Worm (Caenorhabditis elegans) whole organism, L3 larva: Measurements from ENCODE around the gene Y49F6B.9.

Source experiments
- R02D3.7 ChIP-seq: fragments of 150-350 bp; optimal IDR thresholded peaks from 2 replicates; lab custom pipeline; 2014; ENCODE audit warnings: missing biosample characterization, missing genetic modification characterization
- ZK546.5 ChIP-seq: sonication (generic microtip); optimal IDR thresholded peaks from 2 replicates; lab custom pipeline; 2017; ENCODE audit warnings: missing biosample characterization, missing genetic modification characterization
- aly-2 ChIP-seq: fragments of 150-350 bp; optimal IDR thresholded peaks from 2 replicates; lab custom pipeline; 2014; ENCODE audit warnings: missing biosample characterization, missing genetic modification characterization
- ama-1 ChIP-seq: fragments of 150-350 bp; optimal IDR thresholded peaks from 2 replicates; lab custom pipeline; 2018
- ceh-16 ChIP-seq: sonication (generic microtip); optimal IDR thresholded peaks from 2 replicates; lab custom pipeline; 2017; ENCODE audit warnings: missing biosample characterization, missing genetic modification characterization
- ceh-28 ChIP-seq: fragments of 150-350 bp; optimal IDR thresholded peaks from 2 replicates; lab custom pipeline; 2014; ENCODE audit warnings: missing biosample characterization, missing genetic modification reagents, missing genetic modification characterization
- ceh-82 ChIP-seq: fragments of 150-350 bp; optimal IDR thresholded peaks from 2 replicates; lab custom pipeline; 2014; ENCODE audit warnings: missing biosample characterization, missing genetic modification characterization
- ceh-9 ChIP-seq: sonication (generic microtip); optimal IDR thresholded peaks from 2 replicates; lab custom pipeline; 2018; ENCODE audit warnings: missing biosample characterization, missing genetic modification characterization
- daf-12 ChIP-seq: fragments of 150-350 bp; optimal IDR thresholded peaks from 2 replicates; lab custom pipeline; 2014; ENCODE audit warnings: missing biosample characterization, missing genetic modification reagents, missing genetic modification characterization
- egl-27 ChIP-seq: sonication (generic microtip); optimal IDR thresholded peaks from 4 replicates; lab custom pipeline; 2017; ENCODE audit warnings: missing biosample characterization, missing genetic modification reagents, missing genetic modification characterization
- egl-5 ChIP-seq: fragments of 150-350 bp; optimal IDR thresholded peaks from 2 replicates; lab custom pipeline; 2017; ENCODE audit warnings: missing biosample characterization, missing genetic modification reagents, missing genetic modification characterization, inconsistent platforms
- elt-1 ChIP-seq: fragments of 150-350 bp; optimal IDR thresholded peaks from 2 replicates; lab custom pipeline; 2014; ENCODE audit warnings: missing biosample characterization, missing genetic modification characterization
- elt-2 ChIP-seq: sonication (generic microtip); optimal IDR thresholded peaks from 2 replicates; lab custom pipeline; 2016; ENCODE audit warnings: missing genetic modification reagents, mild to moderate bottlenecking, missing genetic modification characterization, missing compliant biosample characterization
- elt-3 ChIP-seq, 3 experiments: fragments of 150-350 bp in 1 of 3; sonication (generic microtip) in 2 of 3; optimal IDR thresholded peaks; 2 replicates in 2 of 3; 4 replicates in 1 of 3; lab custom pipeline; 2014 to 2017; ENCODE audit warnings: missing biosample characterization in 3 of 3, missing genetic modification characterization in 3 of 3
- eor-1 ChIP-seq, 2 experiments: fragments of 150-350 bp; optimal IDR thresholded peaks; 2 replicates each; lab custom pipeline; 2014 to 2018; ENCODE audit warnings: missing biosample characterization in 2 of 2, missing genetic modification characterization in 2 of 2
- fkh-10 ChIP-seq: sonication (generic microtip); optimal IDR thresholded peaks from 2 replicates; lab custom pipeline; 2017; ENCODE audit warnings: missing biosample characterization, missing genetic modification reagents, missing genetic modification characterization
- fkh-2 ChIP-seq: fragments of 150-350 bp; optimal IDR thresholded peaks from 2 replicates; lab custom pipeline; 2014; ENCODE audit warnings: missing biosample characterization, missing genetic modification reagents, missing genetic modification characterization
- fos-1 ChIP-seq: fragments of 150-350 bp; optimal IDR thresholded peaks from 2 replicates; lab custom pipeline; 2014; ENCODE audit warnings: missing biosample characterization, missing genetic modification characterization
- hmg-11 ChIP-seq: sonication (generic microtip); optimal IDR thresholded peaks from 2 replicates; lab custom pipeline; 2016; ENCODE audit warnings: missing genetic modification characterization, missing compliant biosample characterization
- jun-1 ChIP-seq: fragments of 150-350 bp; optimal IDR thresholded peaks from 2 replicates; lab custom pipeline; 2014; ENCODE audit warnings: missing biosample characterization, missing genetic modification reagents, missing genetic modification characterization
- lin-15B ChIP-seq: fragments of 150-350 bp; optimal IDR thresholded peaks from 2 replicates; lab custom pipeline; 2014; ENCODE audit warnings: missing biosample characterization, missing genetic modification characterization
- lin-39 ChIP-seq: fragments of 150-350 bp; optimal IDR thresholded peaks from 2 replicates; lab custom pipeline; 2018; ENCODE audit warnings: missing biosample characterization, missing genetic modification reagents, missing genetic modification characterization
- lsy-12 ChIP-seq: sonication (generic microtip); optimal IDR thresholded peaks from 2 replicates; lab custom pipeline; 2016; ENCODE audit warnings: mild to moderate bottlenecking, missing genetic modification characterization, missing compliant biosample characterization
- mdl-1 ChIP-seq: fragments of 150-350 bp; optimal IDR thresholded peaks from 2 replicates; lab custom pipeline; 2014; ENCODE audit warnings: missing biosample characterization, missing genetic modification characterization
- mml-1 ChIP-seq: fragments of 150-350 bp; sonication (generic microtip); optimal IDR thresholded peaks from 3 replicates; lab custom pipeline; 2014; ENCODE audit warnings: missing biosample characterization, missing genetic modification characterization
- nfya-1 ChIP-seq: sonication (generic microtip); optimal IDR thresholded peaks from 2 replicates; lab custom pipeline; 2017; ENCODE audit warnings: missing genetic modification characterization, mild to moderate bottlenecking, missing compliant biosample characterization, antibody characterized with exemption, moderate library complexity; ENCODE audit not compliant: insufficient read depth
- nhr-11 ChIP-seq: fragments of 150-350 bp; optimal IDR thresholded peaks from 2 replicates; lab custom pipeline; 2014; ENCODE audit warnings: missing biosample characterization, missing genetic modification characterization
- nhr-12 ChIP-seq: fragments of 150-350 bp; optimal IDR thresholded peaks from 2 replicates; lab custom pipeline; 2014; ENCODE audit warnings: missing biosample characterization, missing genetic modification characterization
- nhr-23 ChIP-seq: fragments of 150-350 bp; optimal IDR thresholded peaks from 2 replicates; lab custom pipeline; 2014; ENCODE audit warnings: missing biosample characterization, missing genetic modification reagents, missing genetic modification characterization
- nhr-237 ChIP-seq: fragments of 150-350 bp; optimal IDR thresholded peaks from 2 replicates; lab custom pipeline; 2014; ENCODE audit warnings: missing biosample characterization, missing genetic modification characterization
- nhr-25 ChIP-seq: sonication (generic microtip); optimal IDR thresholded peaks from 2 replicates; lab custom pipeline; 2017; ENCODE audit warnings: missing biosample characterization, missing genetic modification characterization
- nhr-28 ChIP-seq: fragments of 150-350 bp; optimal IDR thresholded peaks from 2 replicates; lab custom pipeline; 2014; ENCODE audit warnings: missing biosample characterization, missing genetic modification characterization
- nhr-43 ChIP-seq: sonication (generic microtip); optimal IDR thresholded peaks from 2 replicates; lab custom pipeline; 2016; ENCODE audit warnings: mild to moderate bottlenecking, missing genetic modification characterization, missing compliant biosample characterization; ENCODE audit not compliant: poor library complexity, severe bottlenecking
- nhr-67 ChIP-seq: fragments of 150-350 bp; optimal IDR thresholded peaks from 2 replicates; lab custom pipeline; 2014; ENCODE audit warnings: missing biosample characterization, missing genetic modification characterization
- nhr-76 ChIP-seq: fragments of 150-350 bp; sonication (generic microtip); optimal IDR thresholded peaks from 5 replicates; lab custom pipeline; 2014; ENCODE audit warnings: missing biosample characterization, missing genetic modification characterization
- nhr-77 ChIP-seq: fragments of 150-350 bp; optimal IDR thresholded peaks from 2 replicates; lab custom pipeline; 2014; ENCODE audit warnings: missing biosample characterization, missing genetic modification characterization
- pha-4 ChIP-seq: fragments of 150-350 bp; optimal IDR thresholded peaks from 2 replicates; lab custom pipeline; 2014; ENCODE audit warnings: missing biosample characterization, missing genetic modification reagents, missing genetic modification characterization
- pqm-1 ChIP-seq: fragments of 150-350 bp; optimal IDR thresholded peaks from 2 replicates; lab custom pipeline; 2017; ENCODE audit warnings: missing biosample characterization, missing genetic modification characterization, inconsistent platforms
- sea-2 ChIP-seq: fragments of 150-350 bp; sonication (generic microtip); optimal IDR thresholded peaks from 4 replicates; lab custom pipeline; 2014; ENCODE audit warnings: missing biosample characterization, missing genetic modification reagents, missing genetic modification characterization
- skn-1 ChIP-seq: fragments of 150-350 bp; optimal IDR thresholded peaks from 2 replicates; lab custom pipeline; 2014; ENCODE audit warnings: missing biosample characterization, missing genetic modification characterization
- snpc-4 ChIP-seq: fragments of 150-350 bp; optimal IDR thresholded peaks from 2 replicates; lab custom pipeline; 2014; ENCODE audit warnings: missing biosample characterization, missing genetic modification characterization
- tbx-2 ChIP-seq: sonication (generic microtip); optimal IDR thresholded peaks from 2 replicates; lab custom pipeline; 2016; ENCODE audit warnings: mild to moderate bottlenecking, missing genetic modification characterization, missing compliant biosample characterization
- unc-39 ChIP-seq: sonication (generic microtip); optimal IDR thresholded peaks from 4 replicates; lab custom pipeline; 2017; ENCODE audit warnings: missing biosample characterization, missing genetic modification characterization
- unc-62 ChIP-seq: fragments of 150-350 bp; sonication (generic microtip); optimal IDR thresholded peaks from 4 replicates; lab custom pipeline; 2014; ENCODE audit warnings: missing biosample characterization, missing genetic modification reagents, missing genetic modification characterization
- zag-1 ChIP-seq: fragments of 150-350 bp; optimal IDR thresholded peaks from 2 replicates; lab custom pipeline; 2014; ENCODE audit warnings: missing biosample characterization, missing genetic modification characterization
- ztf-11 ChIP-seq: fragments of 150-350 bp; optimal IDR thresholded peaks from 2 replicates; lab custom pipeline; 2014; ENCODE audit warnings: missing biosample characterization, missing genetic modification characterization
- ztf-4 ChIP-seq: fragments of 150-350 bp; optimal IDR thresholded peaks from 2 replicates; lab custom pipeline; 2014; ENCODE audit warnings: missing biosample characterization, missing genetic modification characterization

Y49F6B.9 gene

DNA sequence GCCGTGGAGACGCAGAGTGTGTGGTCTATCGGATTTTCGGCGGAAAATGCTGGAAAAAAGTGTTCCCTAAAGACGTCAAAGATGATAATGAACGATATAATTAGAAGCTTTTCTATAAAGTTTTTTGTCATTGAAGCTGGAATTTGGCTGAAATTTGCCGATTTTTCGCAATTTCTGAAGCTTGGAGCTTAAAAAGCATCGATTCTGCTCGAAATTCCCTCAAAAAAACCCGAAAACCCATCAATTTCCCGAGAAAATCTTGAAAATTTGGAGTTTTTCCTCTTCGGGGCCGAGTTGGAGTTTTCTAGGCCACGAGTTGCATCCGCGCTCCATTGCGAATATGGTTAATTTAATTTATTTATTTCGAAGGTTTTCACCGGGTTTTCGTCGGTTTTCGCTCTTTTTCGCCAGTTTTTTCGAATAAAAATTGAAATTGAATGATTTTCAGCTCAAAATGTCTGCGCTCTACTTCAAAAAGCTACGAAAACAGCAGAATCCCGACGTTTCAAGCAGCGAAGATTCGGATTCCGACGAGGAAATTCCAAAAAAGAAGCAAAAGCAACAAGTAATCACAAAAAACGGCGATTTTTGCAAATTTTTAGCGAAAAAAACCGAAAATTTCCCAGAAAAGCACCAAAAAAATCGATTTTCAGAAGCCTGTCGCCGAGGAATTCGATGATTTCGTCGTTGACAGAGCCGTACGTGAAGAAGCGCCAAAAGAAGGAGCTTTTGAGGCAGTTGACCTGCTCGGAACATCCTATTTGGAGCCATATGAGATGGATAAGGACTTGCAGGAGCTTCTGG is 3.5 kb upstream of the Y49F6B.9 start, which contains the start of the genes col-71 and Y49F6B.2:
Gene col-71 (minus strand): TSS at position 51 of the 804 bp plus-strand sequence.
Gene Y49F6B.2 (plus strand): TSS at position 449 of the 804 bp plus-strand sequence.
- TF ChIP-seq nhr-11 (tag; lab: Kevin White, UChicago) = no peak
- TF ChIP-seq ztf-11 (tag; lab: Kevin White, UChicago) = no peak
- peak; percentile 30 for TF ChIP-seq skn-1 (tag; lab: Kevin White, UChicago)
- TF ChIP-seq unc-39 (tag; lab: Kevin White, UChicago) = no peak
- TF ChIP-seq daf-12 = no peak
- peak; percentile 75 for TF ChIP-seq pha-4 (tag; lab: Kevin White, UChicago)
- no peak for TF ChIP-seq lsy-12 (tag; lab: Kevin White, UChicago)
- no peak for TF ChIP-seq ceh-16
- no peak for TF ChIP-seq mdl-1 (tag; lab: Kevin White, UChicago)
- no peak for TF ChIP-seq fkh-2 (tag; lab: Kevin White, UChicago)
- TF ChIP-seq nhr-77 (tag; lab: Kevin White, UChicago) = no peak
- no peak for TF ChIP-seq fos-1 (tag; lab: Kevin White, UChicago)
- peak; percentile 61 for TF ChIP-seq nhr-23 (tag; lab: Kevin White, UChicago)
- no peak for TF ChIP-seq elt-3 (tag; optimal IDR thresholded peaks at IDR 0.05; lab: Kevin White, UChicago)
- TF ChIP-seq tbx-2 (tag; lab: Kevin White, UChicago) = peak; percentile 21
- TF ChIP-seq nhr-12 = no peak
- no peak for TF ChIP-seq mml-1 (tag; lab: Kevin White, UChicago)
- no peak for TF ChIP-seq pqm-1 (tag; lab: Kevin White, UChicago)
- no peak for TF ChIP-seq elt-1 (tag; lab: Kevin White, UChicago)
- TF ChIP-seq jun-1 (tag; lab: Kevin White, UChicago) = no peak
- peak; percentile 47 for TF ChIP-seq ceh-28 (tag; lab: Kevin White, UChicago)
- no peak for TF ChIP-seq ceh-82 (tag; lab: Kevin White, UChicago)
- no peak for TF ChIP-seq sea-2 (GFP tag; lab: Kevin White, UChicago)
- TF ChIP-seq nfya-1 (tag; lab: Kevin White, UChicago) = peak; percentile 67
- TF ChIP-seq unc-62 (GFP tag; lab: Kevin White, UChicago) = no peak
- TF ChIP-seq R02D3.7 (tag; lab: Kevin White, UChicago) = peak; percentile 29
- no peak for TF ChIP-seq nhr-67 (tag; lab: Kevin White, UChicago)
- TF ChIP-seq zag-1 (tag; lab: Kevin White, UChicago) = no peak
- TF ChIP-seq nhr-43 (tag; lab: Kevin White, UChicago) = no peak
- no peak for TF ChIP-seq egl-27
- TF ChIP-seq aly-2 (tag; lab: Kevin White, UChicago) = no peak
- TF ChIP-seq snpc-4 (tag; lab: Kevin White, UChicago) = peak; percentile 73
- no peak for TF ChIP-seq nhr-28 (tag; lab: Kevin White, UChicago)
- no peak for TF ChIP-seq nhr-76 (tag; lab: Kevin White, UChicago)
- no peak for TF ChIP-seq ZK546.5
- TF ChIP-seq lin-15B = peak; percentile 94
- TF ChIP-seq ama-1 (lab: Kevin White, UChicago) = no peak
- TF ChIP-seq eor-1 (tag; optimal IDR thresholded peaks at IDR 0.05; lab: Kevin White, UChicago) = no peak
- peak; percentile 28 for TF ChIP-seq elt-2 (tag; lab: Kevin White, UChicago)
- TF ChIP-seq hmg-11 = peak; percentile 50
- no peak for TF ChIP-seq nhr-25
- no peak for TF ChIP-seq nhr-237 (tag; lab: Kevin White, UChicago)
- TF ChIP-seq fkh-10 (GFP tag; lab: Kevin White, UChicago) = peak; percentile 59
- no peak for TF ChIP-seq ceh-9 (tag; lab: Kevin White, UChicago)
- no peak for TF ChIP-seq ztf-4 (tag; lab: Kevin White, UChicago)
- TF ChIP-seq lin-39 (tag; lab: Kevin White, UChicago) = peak; percentile 68
- peak; percentile 63 for TF ChIP-seq egl-5 (tag; lab: Kevin White, UChicago)
